Fruit fly (Drosophila melanogaster): ENCODE measurements around the gene Poc1.

Gene Poc1

DNA sequence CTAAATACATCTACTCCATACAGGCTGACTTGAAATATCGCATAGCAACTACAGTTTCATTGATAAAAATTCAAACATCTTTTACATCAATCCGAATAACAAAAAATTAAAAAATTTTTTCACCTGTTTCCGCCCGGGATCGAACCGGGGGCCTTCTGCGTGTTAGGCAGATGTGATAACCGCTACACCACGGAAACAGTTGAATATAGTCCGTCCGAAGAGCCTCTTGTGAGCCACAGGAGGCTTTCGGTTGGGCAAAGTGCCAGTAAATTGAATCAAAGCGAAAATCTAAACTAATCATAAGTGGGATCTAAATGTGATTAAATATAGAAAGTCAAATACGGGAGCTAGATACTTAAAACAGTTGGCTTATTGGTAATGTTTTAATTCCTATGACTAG lies 43.7 kb upstream of the Poc1 start (continued):
- TF ChIP-seq inv (GFP tag; IDR thresholded peaks at IDR 0.05; ENCODE audit: partially characterized antibody) (peak; percentile 38; the same call in 1 of the 2 replicates), CG16813 (GFP tag; IDR thresholded peaks at IDR 0.05; ENCODE audit: partially characterized antibody) (peak; percentile 72), sens (GFP tag) (peak; percentile 53), sd (tag; optimal IDR thresholded peaks at IDR 0.05) (no peak), Scr (GFP tag; IDR thresholded peaks at IDR 0.05; ENCODE audit: partially characterized antibody) (peak; percentile 56), mam (GFP tag; optimal IDR thresholded peaks at IDR 0.05) (no peak), hb (GFP tag; IDR thresholded peaks at IDR 0.05; ENCODE audit: partially characterized antibody) (peak; percentile 43; the same call in 1 of the 3 replicates), Bdp1 (GFP tag; optimal IDR thresholded peaks at IDR 0.05) (peak; percentile 99), Bgb (GFP tag; IDR thresholded peaks at IDR 0.05; ENCODE audit: partially characterized antibody) (peak; percentile 78), amos (GFP tag; IDR thresholded peaks at IDR 0.05; ENCODE audit: partially characterized antibody) (peak; percentile 81), Dbx (GFP tag; IDR thresholded peaks at IDR 0.05) (no peak), Lpt (GFP tag; optimal IDR thresholded peaks at IDR 0.05) (no peak), kni (GFP tag; optimal IDR thresholded peaks at IDR 0.05) (no peak), CG13287 (GFP tag; IDR thresholded peaks at IDR 0.05; ENCODE audit: partially characterized antibody) (peak; percentile 31; the same call in 1 of the 2 replicates), Opbp (GFP tag; IDR thresholded peaks at IDR 0.05; ENCODE audit: partially characterized antibody) (peak; percentile 89), D (optimal IDR thresholded peaks at IDR 0.05) (no peak), D (GFP tag; optimal IDR thresholded peaks at IDR 0.05) (no peak), mld (GFP tag; IDR thresholded peaks at IDR 0.05; ENCODE audit: partially characterized antibody) (peak; percentile 84; the same call in 2 of the 3 replicates), zen2 (GFP tag; IDR thresholded peaks at IDR 0.05; ENCODE audit: partially characterized antibody) (peak; percentile 47; the same call in 1 of the 3 replicates), otp (GFP tag; IDR thresholded peaks at IDR 0.05) (no peak), exex (tag; optimal IDR thresholded peaks at IDR 0.05) (peak; percentile 30), sna (GFP tag; IDR thresholded peaks at IDR 0.05; ENCODE audit: partially characterized antibody) (peak; percentile 43), al (GFP tag; IDR thresholded peaks at IDR 0.05) (no peak), nerfin-2 (GFP tag; IDR thresholded peaks at IDR 0.05; ENCODE audit: partially characterized antibody) (peak; percentile 78), grn (GFP tag; optimal IDR thresholded peaks at IDR 0.05) (peak; percentile 65), Dll (GFP tag; IDR thresholded peaks at IDR 0.05; ENCODE audit: partially characterized antibody) (peak; percentile 18; the same call in 1 of the 4 replicates), tna (GFP tag; IDR thresholded peaks at IDR 0.05; ENCODE audit: partially characterized antibody) (peak; percentile 78), CG7963 (GFP tag; IDR thresholded peaks at IDR 0.05; ENCODE audit: partially characterized antibody) (peak; percentile 72), CG14860 (GFP tag; IDR thresholded peaks at IDR 0.05; ENCODE audit: partially characterized antibody) (peak; percentile 66)

dm6 chr3L:13432791-13433190 lies 43.0 kb upstream of the Poc1 start:
- peak; percentile 55; the same call in 1 of the 2 replicates for TF ChIP-seq nerfin-2 (GFP tag; IDR thresholded peaks at IDR 0.05; ENCODE audit: partially characterized antibody)
- TF ChIP-seq CG3281 (GFP tag; optimal IDR thresholded peaks at IDR 0.05): no peak
- TF ChIP-seq CG13287 (GFP tag; IDR thresholded peaks at IDR 0.05; ENCODE audit: partially characterized antibody): no peak
- TF ChIP-seq CG1529 (GFP tag; optimal IDR thresholded peaks at IDR 0.05): no peak
- TF ChIP-seq chinmo (GFP tag; IDR thresholded peaks at IDR 0.05; ENCODE audit: partially characterized antibody): peak; percentile 48; the same call in 1 of the 4 replicates
- TF ChIP-seq CG11504 (tag; optimal IDR thresholded peaks at IDR 0.05): no peak
- no peak for TF ChIP-seq pros (GFP tag; optimal IDR thresholded peaks at IDR 0.05)
- no peak for TF ChIP-seq CG15696 (tag; optimal IDR thresholded peaks at IDR 0.05)
- peak; percentile 42 for TF ChIP-seq wek (GFP tag; optimal IDR thresholded peaks at IDR 0.05)
- peak; percentile 53 for TF ChIP-seq ato (GFP tag; IDR thresholded peaks at IDR 0.05; ENCODE audit: partially characterized antibody)
- no peak for TF ChIP-seq ATbp (GFP tag; optimal IDR thresholded peaks at IDR 0.05)
- no peak for TF ChIP-seq CG10267 (tag; optimal IDR thresholded peaks at IDR 0.05)
- no peak for TF ChIP-seq CG7271 (tag; optimal IDR thresholded peaks at IDR 0.05)
- TF ChIP-seq CG13894 (tag; optimal IDR thresholded peaks at IDR 0.05): peak; percentile 52
- no peak for TF ChIP-seq Hmr (GFP tag; optimal IDR thresholded peaks at IDR 0.05)
- peak; percentile 14 for TF ChIP-seq Med (GFP tag)
- TF ChIP-seq bbx (GFP tag; IDR thresholded peaks at IDR 0.05; ENCODE audit: partially characterized antibody): peak; percentile 70; the same call in 1 of the 2 replicates
- peak; percentile 81 for TF ChIP-seq Opbp (GFP tag; IDR thresholded peaks at IDR 0.05; ENCODE audit: partially characterized antibody)
- TF ChIP-seq Ets65A (GFP tag): no peak
- TF ChIP-seq CG16813 (GFP tag; IDR thresholded peaks at IDR 0.05; ENCODE audit: partially characterized antibody): peak; percentile 73
- no peak for TF ChIP-seq CG15514 (GFP tag; optimal IDR thresholded peaks at IDR 0.05)
- TF ChIP-seq HLH54F (GFP tag; optimal IDR thresholded peaks at IDR 0.05): no peak

All from whole organism, embryonic.